Worm (Caenorhabditis elegans) whole organism, L3 larva: Measurements from ENCODE around the gene R05H5.7.
A peak's percentile ranks its signal among the peaks of the same experiment; 100 is the strongest.

ENCODE experiments used
- R02D3.7 ChIP-seq: fragments of 150-350 bp; optimal IDR thresholded peaks from 2 replicates; lab custom pipeline; 2014; ENCODE audit warnings: missing biosample characterization, missing genetic modification characterization
- ZK546.5 ChIP-seq: sonication (generic microtip); optimal IDR thresholded peaks from 2 replicates; lab custom pipeline; 2017; ENCODE audit warnings: missing biosample characterization, missing genetic modification characterization
- ama-1 ChIP-seq: fragments of 150-350 bp; optimal IDR thresholded peaks from 2 replicates; lab custom pipeline; 2018
- ceh-16 ChIP-seq: sonication (generic microtip); optimal IDR thresholded peaks from 2 replicates; lab custom pipeline; 2017; ENCODE audit warnings: missing biosample characterization, missing genetic modification characterization
- ceh-28 ChIP-seq: fragments of 150-350 bp; optimal IDR thresholded peaks from 2 replicates; lab custom pipeline; 2014; ENCODE audit warnings: missing biosample characterization, missing genetic modification reagents, missing genetic modification characterization
- ceh-82 ChIP-seq: fragments of 150-350 bp; optimal IDR thresholded peaks from 2 replicates; lab custom pipeline; 2014; ENCODE audit warnings: missing biosample characterization, missing genetic modification characterization
- ceh-9 ChIP-seq: sonication (generic microtip); optimal IDR thresholded peaks from 2 replicates; lab custom pipeline; 2018; ENCODE audit warnings: missing biosample characterization, missing genetic modification characterization
- egl-27 ChIP-seq: sonication (generic microtip); optimal IDR thresholded peaks from 4 replicates; lab custom pipeline; 2017; ENCODE audit warnings: missing biosample characterization, missing genetic modification reagents, missing genetic modification characterization
- elt-1 ChIP-seq: fragments of 150-350 bp; optimal IDR thresholded peaks from 2 replicates; lab custom pipeline; 2014; ENCODE audit warnings: missing biosample characterization, missing genetic modification characterization
- elt-2 ChIP-seq: sonication (generic microtip); optimal IDR thresholded peaks from 2 replicates; lab custom pipeline; 2016; ENCODE audit warnings: missing genetic modification reagents, mild to moderate bottlenecking, missing genetic modification characterization, missing compliant biosample characterization
- elt-3 ChIP-seq, 3 experiments: fragments of 150-350 bp in 1 of 3; sonication (generic microtip) in 2 of 3; optimal IDR thresholded peaks; 2 replicates in 2 of 3; 4 replicates in 1 of 3; lab custom pipeline; 2014 to 2017; ENCODE audit warnings: missing biosample characterization in 3 of 3, missing genetic modification characterization in 3 of 3
- eor-1 ChIP-seq, 2 experiments: fragments of 150-350 bp; optimal IDR thresholded peaks; 2 replicates each; lab custom pipeline; 2014 to 2018; ENCODE audit warnings: missing biosample characterization in 2 of 2, missing genetic modification characterization in 2 of 2
- fkh-10 ChIP-seq: sonication (generic microtip); optimal IDR thresholded peaks from 2 replicates; lab custom pipeline; 2017; ENCODE audit warnings: missing biosample characterization, missing genetic modification reagents, missing genetic modification characterization
- fos-1 ChIP-seq: fragments of 150-350 bp; optimal IDR thresholded peaks from 2 replicates; lab custom pipeline; 2014; ENCODE audit warnings: missing biosample characterization, missing genetic modification characterization
- lin-15B ChIP-seq: fragments of 150-350 bp; optimal IDR thresholded peaks from 2 replicates; lab custom pipeline; 2014; ENCODE audit warnings: missing biosample characterization, missing genetic modification characterization
- lin-39 ChIP-seq: fragments of 150-350 bp; optimal IDR thresholded peaks from 2 replicates; lab custom pipeline; 2018; ENCODE audit warnings: missing biosample characterization, missing genetic modification reagents, missing genetic modification characterization
- mdl-1 ChIP-seq: fragments of 150-350 bp; optimal IDR thresholded peaks from 2 replicates; lab custom pipeline; 2014; ENCODE audit warnings: missing biosample characterization, missing genetic modification characterization
- mml-1 ChIP-seq: fragments of 150-350 bp; sonication (generic microtip); optimal IDR thresholded peaks from 3 replicates; lab custom pipeline; 2014; ENCODE audit warnings: missing biosample characterization, missing genetic modification characterization
- nfya-1 ChIP-seq: sonication (generic microtip); optimal IDR thresholded peaks from 2 replicates; lab custom pipeline; 2017; ENCODE audit warnings: missing genetic modification characterization, mild to moderate bottlenecking, missing compliant biosample characterization, antibody characterized with exemption, moderate library complexity; ENCODE audit not compliant: insufficient read depth
- nhr-11 ChIP-seq: fragments of 150-350 bp; optimal IDR thresholded peaks from 2 replicates; lab custom pipeline; 2014; ENCODE audit warnings: missing biosample characterization, missing genetic modification characterization
- nhr-12 ChIP-seq: fragments of 150-350 bp; optimal IDR thresholded peaks from 2 replicates; lab custom pipeline; 2014; ENCODE audit warnings: missing biosample characterization, missing genetic modification characterization
- nhr-23 ChIP-seq: fragments of 150-350 bp; optimal IDR thresholded peaks from 2 replicates; lab custom pipeline; 2014; ENCODE audit warnings: missing biosample characterization, missing genetic modification reagents, missing genetic modification characterization
- nhr-237 ChIP-seq: fragments of 150-350 bp; optimal IDR thresholded peaks from 2 replicates; lab custom pipeline; 2014; ENCODE audit warnings: missing biosample characterization, missing genetic modification characterization
- nhr-25 ChIP-seq: sonication (generic microtip); optimal IDR thresholded peaks from 2 replicates; lab custom pipeline; 2017; ENCODE audit warnings: missing biosample characterization, missing genetic modification characterization
- nhr-28 ChIP-seq: fragments of 150-350 bp; optimal IDR thresholded peaks from 2 replicates; lab custom pipeline; 2014; ENCODE audit warnings: missing biosample characterization, missing genetic modification characterization
- nhr-43 ChIP-seq: sonication (generic microtip); optimal IDR thresholded peaks from 2 replicates; lab custom pipeline; 2016; ENCODE audit warnings: mild to moderate bottlenecking, missing genetic modification characterization, missing compliant biosample characterization; ENCODE audit not compliant: poor library complexity, severe bottlenecking
- pha-4 ChIP-seq: fragments of 150-350 bp; optimal IDR thresholded peaks from 2 replicates; lab custom pipeline; 2014; ENCODE audit warnings: missing biosample characterization, missing genetic modification reagents, missing genetic modification characterization
- pqm-1 ChIP-seq: fragments of 150-350 bp; optimal IDR thresholded peaks from 2 replicates; lab custom pipeline; 2017; ENCODE audit warnings: missing biosample characterization, missing genetic modification characterization, inconsistent platforms
- sea-2 ChIP-seq: fragments of 150-350 bp; sonication (generic microtip); optimal IDR thresholded peaks from 4 replicates; lab custom pipeline; 2014; ENCODE audit warnings: missing biosample characterization, missing genetic modification reagents, missing genetic modification characterization
- skn-1 ChIP-seq: fragments of 150-350 bp; optimal IDR thresholded peaks from 2 replicates; lab custom pipeline; 2014; ENCODE audit warnings: missing biosample characterization, missing genetic modification characterization
- snpc-4 ChIP-seq: fragments of 150-350 bp; optimal IDR thresholded peaks from 2 replicates; lab custom pipeline; 2014; ENCODE audit warnings: missing biosample characterization, missing genetic modification characterization
- unc-62 ChIP-seq: fragments of 150-350 bp; sonication (generic microtip); optimal IDR thresholded peaks from 4 replicates; lab custom pipeline; 2014; ENCODE audit warnings: missing biosample characterization, missing genetic modification reagents, missing genetic modification characterization
- ztf-11 ChIP-seq: fragments of 150-350 bp; optimal IDR thresholded peaks from 2 replicates; lab custom pipeline; 2014; ENCODE audit warnings: missing biosample characterization, missing genetic modification characterization
- ztf-4 ChIP-seq: fragments of 150-350 bp; optimal IDR thresholded peaks from 2 replicates; lab custom pipeline; 2014; ENCODE audit warnings: missing biosample characterization, missing genetic modification characterization

R05H5.7 gene

DNA sequence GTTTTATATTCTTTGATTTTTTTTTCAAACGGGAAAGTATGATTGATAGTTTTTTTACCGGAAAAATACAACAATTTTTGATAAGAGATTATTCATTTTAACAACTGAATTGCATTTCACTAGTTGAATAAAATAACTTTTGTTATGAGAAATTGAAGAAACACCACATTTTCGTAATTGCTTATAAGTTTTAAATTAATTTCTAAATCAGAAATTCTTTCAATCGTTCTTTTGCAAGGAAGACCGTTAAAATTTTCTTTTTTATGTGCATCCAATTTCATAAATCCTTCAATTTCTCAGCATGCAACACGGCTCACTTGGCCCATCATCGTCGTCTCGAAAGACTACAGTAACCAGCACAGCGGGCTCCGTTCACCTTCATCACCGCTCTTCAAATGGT is 30.3 kb downstream of the R05H5.7 start, which contains the start of gene plc-3:
TSS of gene plc-3 (plus strand) at position 301 of the 400 bp plus-strand sequence.
- TF ChIP-seq skn-1 (tag; lab: Kevin White, UChicago) (no peak), fkh-10 (GFP tag; lab: Kevin White, UChicago) (no peak), ZK546.5 (tag; lab: Kevin White, UChicago) (no peak), fos-1 (tag; lab: Kevin White, UChicago) (no peak), egl-27 (tag; lab: Kevin White, UChicago) (no peak), elt-2 (tag; lab: Kevin White, UChicago) (no peak), nhr-237 (no peak), ztf-11 (no peak), nhr-28 (no peak), ceh-28 (tag; lab: Kevin White, UChicago) (no peak), R02D3.7 (tag; lab: Kevin White, UChicago) (no peak), ama-1 (lab: Kevin White, UChicago) (no peak), ceh-9 (tag; lab: Kevin White, UChicago) (no peak), unc-62 (GFP tag; lab: Kevin White, UChicago) (no peak), nhr-12 (no peak), elt-3 (tag; optimal IDR thresholded peaks at IDR 0.05; lab: Kevin White, UChicago) (no peak), ztf-4 (tag; lab: Kevin White, UChicago) (no peak), lin-15B (tag; lab: Kevin White, UChicago) (no peak), nhr-23 (tag; lab: Kevin White, UChicago) (no peak), nhr-25 (tag; lab: Kevin White, UChicago) (no peak)

DNA sequence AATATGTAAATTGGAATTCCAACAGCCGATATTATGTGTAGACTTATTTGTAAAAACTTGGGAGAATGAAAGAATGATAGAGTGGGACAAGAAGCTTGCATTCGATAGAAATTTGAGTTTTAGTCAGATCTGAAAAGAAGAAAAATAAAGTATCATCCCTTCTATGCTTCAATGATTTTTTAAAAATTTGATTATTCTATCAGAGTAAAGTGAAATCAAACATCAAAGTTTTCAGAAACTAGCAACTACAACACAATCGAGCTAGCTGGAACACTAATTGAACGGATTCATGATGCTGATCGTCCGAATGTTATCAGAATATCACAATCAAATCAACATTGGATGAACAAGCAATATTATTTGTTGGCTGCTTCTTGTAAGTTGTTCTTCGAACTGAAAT is 34.7 kb downstream of the R05H5.7 start, which contains the start of gene srh-135:
TSS of gene srh-135 (minus strand) at position 101 of the 400 bp plus-strand sequence.
- TF ChIP-seq nhr-11 (tag; lab: Kevin White, UChicago): no peak
- TF ChIP-seq pqm-1 (tag; lab: Kevin White, UChicago): no peak
- TF ChIP-seq ztf-11: no peak
- TF ChIP-seq elt-2 (tag; lab: Kevin White, UChicago): no peak
- no peak for TF ChIP-seq ztf-4 (tag; lab: Kevin White, UChicago)
- TF ChIP-seq nfya-1 (tag; lab: Kevin White, UChicago): no peak

- TF ChIP-seq egl-27 (tag; lab: Kevin White, UChicago) (no peak), nhr-237 (no peak), lin-39 (no peak), R02D3.7 (tag; lab: Kevin White, UChicago) (no peak), mml-1 (tag; lab: Kevin White, UChicago) (no peak), eor-1 (tag; optimal IDR thresholded peaks at IDR 0.05; lab: Kevin White, UChicago) (no peak), elt-1 (no peak), nhr-43 (tag; lab: Kevin White, UChicago) (no peak), pha-4 (tag; lab: Kevin White, UChicago) (no peak), elt-3 (tag; optimal IDR thresholded peaks at IDR 0.05; lab: Kevin White, UChicago) (no peak), snpc-4 (tag; lab: Kevin White, UChicago) (no peak), nhr-23 (tag; lab: Kevin White, UChicago) (no peak), fos-1 (tag; lab: Kevin White, UChicago) (no peak), nhr-28 (no peak), sea-2 (GFP tag; lab: Kevin White, UChicago) (no peak)
Measured at ce11 chrII:10230972-10231371, 38.7 kb downstream of the R05H5.7 start, which contains the start of gene T01E8.8. TSS of gene T01E8.8 (plus strand) at chrII:10231272.

ce11 chrII:10231874-10232273 is 39.6 kb downstream of the R05H5.7 start:
- TF ChIP-seq ceh-16 (no peak), elt-2 (tag; lab: Kevin White, UChicago) (peak; percentile 60), lin-39 (no peak), nhr-237 (no peak), mdl-1 (tag; lab: Kevin White, UChicago) (no peak), eor-1 (tag; optimal IDR thresholded peaks at IDR 0.05; lab: Kevin White, UChicago) (no peak), ceh-82 (tag; lab: Kevin White, UChicago) (no peak), pha-4 (tag; lab: Kevin White, UChicago) (peak; percentile 15)

- no peak for TF ChIP-seq R02D3.7 (tag; lab: Kevin White, UChicago)
- TF ChIP-seq nhr-12: no peak
- no peak for TF ChIP-seq ceh-16
Measured at ce11 chrII:10234398-10234797, 42.1 kb downstream of the R05H5.7 start, which contains the start of gene ubxn-5. TSS of gene ubxn-5 (minus strand) at chrII:10234498.
